Fruit fly (Drosophila melanogaster) whole organism: Measurements from ENCODE around the gene CG4660.

Source experiments
- CG8478 ChIP-seq: fragments of >200 bp; optimal IDR thresholded peaks from 2 replicates; lab custom pipeline; 2018; ENCODE audit warnings: inconsistent platforms
- pan ChIP-seq: fragments of >200 bp; optimal IDR thresholded peaks from 2 replicates; lab custom pipeline; 2017
- psq ChIP-seq: fragments of >200 bp; optimal IDR thresholded peaks from 2 replicates; lab custom pipeline; 2017

DNA sequence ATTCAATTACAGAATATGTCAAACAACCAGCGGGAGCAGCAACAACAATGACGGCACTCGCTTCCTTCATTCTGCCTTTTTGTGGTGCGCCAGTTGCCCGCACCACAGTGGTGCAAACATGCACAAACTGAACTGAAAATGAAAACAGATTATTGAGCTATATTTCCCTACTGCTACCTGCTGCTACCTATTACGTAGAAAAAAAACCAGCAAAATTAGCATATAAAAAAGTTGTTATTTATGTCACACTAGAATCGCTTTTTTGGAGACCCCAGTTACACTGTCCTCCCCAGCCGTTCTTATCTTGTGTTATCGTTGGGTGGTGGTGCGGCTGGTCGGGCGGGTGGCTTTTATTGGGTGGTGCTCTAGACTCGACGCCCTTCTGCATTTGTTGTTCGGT is 16.4 kb upstream of the CG4660 start:
- TF ChIP-seq psq (lab: Kevin White, UChicago) (no peak), CG8478 (no peak), pan (no peak)
